Fruit fly (Drosophila melanogaster) whole organism, embryonic: ENCODE data around the gene zen2.
A peak's percentile ranks its signal among the peaks of the same experiment; 100 is the strongest.

Experiments
- CG11398 ChIP-seq: fragments of 200-800 bp; sonication (Bioruptor generic); optimal IDR thresholded peaks from 2 replicates; lab custom pipeline; 2016; ENCODE audit warnings: missing biosample characterization, missing genetic modification characterization
- CG12071 ChIP-seq: fragments of 200-800 bp; sonication (Bioruptor generic); optimal IDR thresholded peaks from 3 replicates; lab custom pipeline; 2018; ENCODE audit warnings: missing biosample characterization, mild to moderate bottlenecking, missing genetic modification characterization
- CG12155 ChIP-seq: fragments of 200-800 bp; sonication (Bioruptor generic); optimal IDR thresholded peaks from 3 replicates; lab custom pipeline; 2016; ENCODE audit warnings: missing biosample characterization, missing genetic modification characterization
- CG13894 ChIP-seq: fragments of 200-800 bp; sonication (Bioruptor generic); optimal IDR thresholded peaks from 3 replicates; lab custom pipeline; 2018; ENCODE audit warnings: missing biosample characterization, mild to moderate bottlenecking, missing genetic modification characterization, moderate library complexity
- CG2116 ChIP-seq: fragments of 200-800 bp; sonication (Bioruptor generic); optimal IDR thresholded peaks from 3 replicates; lab custom pipeline; 2018; ENCODE audit warnings: missing biosample characterization, mild to moderate bottlenecking, missing genetic modification characterization
- CG4360 ChIP-seq: fragments of 200-800 bp; sonication (Bioruptor generic); IDR thresholded peaks from 2 replicates; pipeline ENCODE4 v1.3.6; 2022; ENCODE audit warnings: missing biosample characterization, missing genetic modification characterization
- abd-A ChIP-seq: fragments of 200-800 bp; sonication (Bioruptor generic); optimal IDR thresholded peaks from 3 replicates; lab custom pipeline; 2019; ENCODE audit warnings: missing biosample characterization, mild to moderate bottlenecking, missing genetic modification characterization, moderate library complexity
- cg ChIP-seq: fragments of 200-800 bp; sonication (Bioruptor generic); optimal IDR thresholded peaks from 3 replicates; lab custom pipeline; 2019; ENCODE audit warnings: missing biosample characterization, mild to moderate bottlenecking, missing genetic modification characterization, moderate library complexity
- sug ChIP-seq: fragments of 200-800 bp; optimal IDR thresholded peaks from 2 replicates; lab custom pipeline; 2019; ENCODE audit warnings: missing biosample characterization, mild to moderate bottlenecking, missing genetic modification characterization, moderate library complexity

DNA sequence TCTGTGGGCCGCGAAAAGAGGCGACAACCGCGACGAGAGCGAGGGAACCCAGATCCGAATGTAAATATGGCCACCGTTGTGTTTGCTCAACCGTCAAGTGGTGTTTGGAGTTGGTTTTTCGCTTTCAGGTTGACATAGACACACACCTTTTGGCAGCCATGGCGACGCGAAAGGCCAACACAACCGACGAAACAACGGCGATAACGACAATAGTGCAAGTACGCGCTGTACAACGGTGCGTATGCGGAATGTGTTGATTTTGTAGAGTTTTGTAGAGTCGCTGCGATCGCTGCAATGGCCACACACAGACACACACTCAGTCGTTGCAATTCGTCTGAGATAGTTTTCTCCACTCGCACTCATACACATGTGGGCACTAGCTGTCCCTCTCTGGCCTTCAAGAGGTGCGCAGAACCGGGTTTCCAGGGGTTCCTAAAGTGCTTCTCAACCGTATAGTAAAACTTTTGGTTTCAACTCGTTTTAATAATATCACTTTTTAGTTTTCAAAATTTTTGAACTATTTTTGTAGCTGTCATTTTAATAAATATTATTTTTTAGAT lies 2.5 kb downstream of the zen2 start:
- no peak for TF ChIP-seq sug
- TF ChIP-seq cg (GFP tag; lab: Kevin White, UChicago): peak; percentile 69
- TF ChIP-seq CG12071 (GFP tag; lab: Kevin White, UChicago): no peak
- no peak for TF ChIP-seq CG11398 (GFP tag; lab: Kevin White, UChicago)
- TF ChIP-seq CG2116: no peak
- no peak for TF ChIP-seq abd-A
- TF ChIP-seq CG12155 (GFP tag; lab: Kevin White, UChicago): no peak
- TF ChIP-seq CG13894 (tag; lab: Kevin White, UChicago): no peak
- no peak for TF ChIP-seq CG4360
